Fruit fly (Drosophila melanogaster) whole organism, embryonic: ENCODE data around the gene CG43078.

Experiments used
- Abd-B ChIP-seq: fragments of 200-800 bp; sonication (Bioruptor generic); optimal IDR thresholded peaks from 2 replicates; lab custom pipeline; 2018; ENCODE audit warnings: missing biosample characterization, mild to moderate bottlenecking, missing genetic modification characterization, moderate library complexity
- Ada2b ChIP-seq: fragments of 200-800 bp; sonication (Bioruptor generic); IDR thresholded peaks from 2 replicates; pipeline ENCODE4 v1.3.6; 2022; ENCODE audit warnings: missing biosample characterization, missing genetic modification characterization
- Adf1 ChIP-seq: fragments of 200-800 bp; sonication (Bioruptor generic); IDR thresholded peaks from 2 replicates; pipeline ENCODE4 v1.3.6; 2022; ENCODE audit warnings: missing biosample characterization, missing genetic modification characterization
- Atf6 ChIP-seq: fragments of 200-800 bp; sonication (Bioruptor generic); IDR thresholded peaks from 2 replicates; pipeline ENCODE4 v1.3.6; 2022; ENCODE audit warnings: missing biosample characterization, missing genetic modification characterization
- Blimp-1 ChIP-seq: fragments of 200-800 bp; sonication (Bioruptor generic); optimal IDR thresholded peaks from 3 replicates; lab custom pipeline; 2018; ENCODE audit warnings: missing biosample characterization, missing genetic modification characterization, mild to moderate bottlenecking, moderate library complexity, missing genetic modification reagents
- CG10147 ChIP-seq: fragments of 200-800 bp; sonication (Bioruptor generic); optimal IDR thresholded peaks from 2 replicates; lab custom pipeline; 2019; ENCODE audit warnings: missing biosample characterization, mild to moderate bottlenecking, missing genetic modification characterization, moderate library complexity
- CG11093 ChIP-seq: fragments of 200-800 bp; sonication (Bioruptor generic); IDR thresholded peaks from 3 replicates; pipeline ENCODE4 v1.3.6; 2022; ENCODE audit warnings: missing biosample characterization, missing genetic modification characterization
- CG11560 ChIP-seq: fragments of 200-800 bp; sonication (Bioruptor generic); IDR thresholded peaks from 3 replicates; pipeline ENCODE4 v1.3.6; 2022; ENCODE audit warnings: missing biosample characterization, missing genetic modification characterization
- CG11696 ChIP-seq: fragments of 200-800 bp; sonication (Bioruptor generic); IDR thresholded peaks from 2 replicates; pipeline ENCODE4 v1.3.6; 2022; ENCODE audit warnings: missing biosample characterization, missing genetic modification characterization
- CG11723 ChIP-seq: fragments of 200-800 bp; sonication (Bioruptor generic); optimal IDR thresholded peaks from 2 replicates; lab custom pipeline; 2017; ENCODE audit warnings: missing biosample characterization, mild to moderate bottlenecking, missing genetic modification characterization
- CG12391 ChIP-seq: fragments of 200-800 bp; sonication (Bioruptor generic); optimal IDR thresholded peaks from 3 replicates; lab custom pipeline; 2018; ENCODE audit warnings: missing biosample characterization, mild to moderate bottlenecking, missing genetic modification characterization, moderate library complexity
- CG12744 ChIP-seq: fragments of 200-800 bp; sonication (Bioruptor generic); optimal IDR thresholded peaks from 2 replicates; lab custom pipeline; 2016; ENCODE audit warnings: missing biosample characterization, missing genetic modification characterization
- CG1602 ChIP-seq: fragments of 200-800 bp; sonication (Bioruptor generic); optimal IDR thresholded peaks from 3 replicates; lab custom pipeline; 2016; ENCODE audit warnings: missing biosample characterization, missing genetic modification characterization
- CG17186 ChIP-seq: fragments of 200-800 bp; sonication (Bioruptor generic); optimal IDR thresholded peaks from 3 replicates; lab custom pipeline; 2017; ENCODE audit warnings: missing biosample characterization, missing genetic modification reagents, missing genetic modification characterization
- CG17361 ChIP-seq: fragments of 200-800 bp; sonication (Bioruptor generic); IDR thresholded peaks from 3 replicates; pipeline ENCODE4 v1.3.6; 2022; ENCODE audit warnings: missing biosample characterization, missing genetic modification characterization
- CG17568 ChIP-seq: fragments of 200-800 bp; sonication (Bioruptor generic); optimal IDR thresholded peaks from 2 replicates; lab custom pipeline; 2018; ENCODE audit warnings: missing biosample characterization, mild to moderate bottlenecking, missing genetic modification characterization, moderate library complexity
- CG18599 ChIP-seq: fragments of 200-800 bp; sonication (Bioruptor generic); optimal IDR thresholded peaks from 3 replicates; lab custom pipeline; 2017; ENCODE audit warnings: missing biosample characterization, missing genetic modification characterization, mild to moderate bottlenecking, moderate library complexity, missing genetic modification reagents
- CG18619 ChIP-seq: fragments of 200-800 bp; sonication (Bioruptor generic); optimal IDR thresholded peaks from 3 replicates; lab custom pipeline; 2017; ENCODE audit warnings: missing biosample characterization, mild to moderate bottlenecking, missing genetic modification characterization
- CG2712 ChIP-seq: fragments of 200-800 bp; optimal IDR thresholded peaks from 3 replicates; lab custom pipeline; 2019; ENCODE audit warnings: missing biosample characterization, mild to moderate bottlenecking, missing genetic modification characterization, moderate library complexity
- CG42726 ChIP-seq: fragments of 200-800 bp; sonication (Bioruptor generic); IDR thresholded peaks from 2 replicates; pipeline ENCODE4 v1.3.6; 2022; ENCODE audit warnings: missing biosample characterization, missing genetic modification characterization; ENCODE audit not compliant: partially characterized antibody
- CG6175 ChIP-seq: fragments of 200-800 bp; sonication (Bioruptor generic); IDR thresholded peaks from 3 replicates; pipeline ENCODE4 v1.3.6; 2022; ENCODE audit warnings: missing biosample characterization, missing genetic modification characterization
- CG6272 ChIP-seq: fragments of 200-800 bp; sonication (Bioruptor generic); IDR thresholded peaks from 2 replicates; pipeline ENCODE4 v1.3.6; 2022; ENCODE audit warnings: missing biosample characterization, missing genetic modification characterization
- CG6654 ChIP-seq: fragments of 200-800 bp; sonication (Bioruptor generic); optimal IDR thresholded peaks from 2 replicates; lab custom pipeline; 2017; ENCODE audit warnings: missing biosample characterization, mild to moderate bottlenecking, missing genetic modification characterization
- CG6765 ChIP-seq: fragments of 200-800 bp; sonication (Bioruptor generic); optimal IDR thresholded peaks from 3 replicates; lab custom pipeline; 2017; ENCODE audit warnings: missing biosample characterization, mild to moderate bottlenecking, missing genetic modification characterization
- CG6854 ChIP-seq: fragments of 200-800 bp; sonication (Bioruptor generic); optimal IDR thresholded peaks from 3 replicates; lab custom pipeline; 2017; ENCODE audit warnings: missing biosample characterization, mild to moderate bottlenecking, missing genetic modification characterization
- CG8388 ChIP-seq: fragments of 200-800 bp; sonication (Bioruptor generic); optimal IDR thresholded peaks from 2 replicates; lab custom pipeline; 2019; ENCODE audit warnings: missing biosample characterization, mild to moderate bottlenecking, missing genetic modification characterization, moderate library complexity
- CG8944 ChIP-seq: fragments of 200-800 bp; sonication (Bioruptor generic); optimal IDR thresholded peaks from 3 replicates; lab custom pipeline; 2016; ENCODE audit warnings: missing biosample characterization, missing genetic modification characterization
- CG9817 ChIP-seq: fragments of 200-800 bp; sonication (Bioruptor generic); optimal IDR thresholded peaks from 2 replicates; lab custom pipeline; 2018; ENCODE audit warnings: missing biosample characterization, mild to moderate bottlenecking, missing genetic modification characterization, moderate library complexity
- Dp ChIP-seq: fragments of 200-800 bp; sonication (Bioruptor generic); optimal IDR thresholded peaks from 2 replicates; lab custom pipeline; 2018; ENCODE audit warnings: missing biosample characterization, mild to moderate bottlenecking, missing genetic modification characterization, moderate library complexity
- Hand ChIP-seq: fragments of 200-800 bp; sonication (Bioruptor generic); optimal IDR thresholded peaks from 2 replicates; lab custom pipeline; 2017; ENCODE audit warnings: mild to moderate bottlenecking, missing biosample characterization, missing genetic modification reagents, missing genetic modification characterization
- Lim3 ChIP-seq: fragments of 200-800 bp; sonication (Bioruptor generic); IDR thresholded peaks from 2 replicates; pipeline ENCODE4 v1.3.6; 2022; ENCODE audit warnings: missing biosample characterization, missing genetic modification characterization
- Optix ChIP-seq: fragments of 200-800 bp; sonication (Bioruptor generic); IDR thresholded peaks from 3 replicates; pipeline ENCODE4 v1.3.6; 2022; ENCODE audit warnings: missing biosample characterization, missing genetic modification characterization
- Ravus ChIP-seq: fragments of 200-800 bp; sonication (Bioruptor generic); IDR thresholded peaks from 2 replicates; pipeline ENCODE4 v1.3.6; 2022; ENCODE audit warnings: missing biosample characterization, missing genetic modification characterization
- Sox102F ChIP-seq: fragments of 200-800 bp; sonication (Bioruptor generic); optimal IDR thresholded peaks from 2 replicates; lab custom pipeline; 2018; ENCODE audit warnings: missing biosample characterization, mild to moderate bottlenecking, missing genetic modification characterization, moderate library complexity
- Stat92E ChIP-seq, 3 experiments: fragments of >200 bp in 2 of 3; fragments of 200-800 bp in 1 of 3; sonication (Bioruptor generic) in 1 of 3; optimal IDR thresholded peaks; 2 replicates each; lab custom pipeline; 2017 to 2019; ENCODE audit warnings: missing biosample characterization in 3 of 3, missing genetic modification characterization in 3 of 3, mild to moderate bottlenecking in 1 of 3, moderate library complexity in 1 of 3
- ab ChIP-seq: fragments of 200-800 bp; sonication (Bioruptor generic); optimal IDR thresholded peaks from 2 replicates; lab custom pipeline; 2016; ENCODE audit warnings: missing biosample characterization, missing genetic modification characterization
- ci ChIP-seq: fragments of 200-800 bp; sonication (Bioruptor generic); IDR thresholded peaks from 3 replicates; pipeline ENCODE4 v1.3.6; 2022; ENCODE audit warnings: missing biosample characterization, missing genetic modification characterization
- dmrt11E ChIP-seq: fragments of 200-800 bp; sonication (Bioruptor generic); optimal IDR thresholded peaks from 3 replicates; lab custom pipeline; 2018; ENCODE audit warnings: missing biosample characterization, mild to moderate bottlenecking, missing genetic modification characterization, moderate library complexity
- jumu ChIP-seq: fragments of 200-800 bp; sonication (Bioruptor generic); optimal IDR thresholded peaks from 3 replicates; lab custom pipeline; 2016; ENCODE audit warnings: missing biosample characterization, missing genetic modification characterization
- pb ChIP-seq: fragments of 200-800 bp; sonication (Bioruptor generic); optimal IDR thresholded peaks from 3 replicates; lab custom pipeline; 2016; ENCODE audit warnings: missing biosample characterization, missing genetic modification characterization
- ranshi ChIP-seq: fragments of 200-800 bp; sonication (Bioruptor generic); IDR thresholded peaks from 2 replicates; pipeline ENCODE4 v1.3.6; 2022; ENCODE audit warnings: missing biosample characterization, missing genetic modification characterization
- sim ChIP-seq: fragments of 200-800 bp; sonication (Bioruptor generic); IDR thresholded peaks from 2 replicates; pipeline ENCODE4 v1.3.6; 2022; ENCODE audit warnings: missing biosample characterization, missing genetic modification characterization
- sna ChIP-seq: fragments of 200-800 bp; sonication (Bioruptor generic); IDR thresholded peaks from 2 replicates; pipeline ENCODE4 v1.3.6; 2022; ENCODE audit warnings: missing biosample characterization, missing genetic modification characterization; ENCODE audit not compliant: partially characterized antibody
- so ChIP-seq: fragments of 200-800 bp; sonication (Bioruptor generic); IDR thresholded peaks from 3 replicates; pipeline ENCODE4 v1.3.6; 2022; ENCODE audit warnings: missing biosample characterization, missing genetic modification characterization
- sqz ChIP-seq: fragments of 200-800 bp; sonication (Bioruptor generic); optimal IDR thresholded peaks from 3 replicates; lab custom pipeline; 2018; ENCODE audit warnings: missing biosample characterization, mild to moderate bottlenecking, missing genetic modification characterization
- sr ChIP-seq: fragments of 200-800 bp; sonication (Bioruptor generic); IDR thresholded peaks from 3 replicates; pipeline ENCODE4 v1.3.6; 2022; ENCODE audit warnings: missing biosample characterization, missing genetic modification characterization
- tgo ChIP-seq: fragments of 200-800 bp; sonication (Bioruptor generic); IDR thresholded peaks from 3 replicates; pipeline ENCODE4 v1.3.6; 2022; ENCODE audit warnings: missing biosample characterization, missing genetic modification characterization
- unc-4 ChIP-seq: fragments of 200-800 bp; sonication (Bioruptor generic); IDR thresholded peaks from 2 replicates; pipeline ENCODE4 v1.3.6; 2022; ENCODE audit warnings: missing biosample characterization, missing genetic modification characterization; ENCODE audit not compliant: partially characterized antibody
- yki ChIP-seq: fragments of >200 bp; optimal IDR thresholded peaks from 3 replicates; lab custom pipeline; 2018

Gene CG43078

DNA sequence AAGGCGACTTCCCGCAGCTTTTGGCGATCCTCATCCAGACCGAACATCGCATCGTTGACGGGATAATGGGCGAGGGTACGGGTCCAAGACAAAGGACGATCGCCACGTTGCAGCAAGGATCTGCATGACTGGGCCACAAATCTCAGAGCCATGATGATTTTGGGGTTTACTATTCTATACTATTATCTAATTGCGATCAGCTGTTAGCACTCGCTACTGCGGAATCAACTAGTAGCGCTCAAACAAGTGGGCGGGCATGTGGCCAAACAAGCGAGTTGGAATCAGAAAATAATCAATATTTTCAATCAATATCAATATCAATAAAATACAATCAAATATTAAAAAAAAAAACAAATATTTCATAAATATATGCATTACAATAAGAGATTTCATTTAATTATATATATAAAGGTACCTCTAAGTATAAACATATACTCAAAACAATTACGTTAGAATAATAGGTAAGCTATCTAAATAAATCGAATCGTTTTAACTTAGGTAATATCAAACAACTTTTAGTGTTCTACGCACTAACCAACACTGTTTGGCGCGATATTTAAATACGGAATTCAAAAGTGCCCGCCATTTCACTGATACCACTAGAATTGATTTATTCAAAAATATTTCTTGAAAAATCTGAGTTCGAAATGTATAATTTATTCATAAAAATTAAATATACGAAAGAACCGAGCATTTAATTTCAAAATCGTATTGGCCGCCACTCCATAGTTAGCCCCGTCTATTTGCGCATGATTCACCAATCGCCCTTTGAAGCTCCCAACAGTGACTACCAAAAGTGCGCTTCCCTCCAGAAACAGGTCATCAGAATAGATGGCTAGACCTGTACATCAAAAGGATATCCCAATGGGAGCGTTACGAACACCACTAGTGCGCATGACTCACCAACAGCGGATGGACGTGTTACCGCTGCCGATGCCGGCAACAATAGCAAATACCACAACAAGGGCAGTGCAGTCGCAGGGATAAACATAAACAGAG is at the start of gene CG43078, which contains the start of gene CG6638 (continued):
- TF ChIP-seq CG2712 (tag; lab: Kevin White, UChicago) (peak; percentile 6), CG11723 (GFP tag; lab: Kevin White, UChicago) (no peak), CG8944 (GFP tag; lab: Kevin White, UChicago) (no peak), so (GFP tag; lab: Robert Waterston, UW) (no peak), CG6272 (GFP tag; lab: Robert Waterston, UW) (no peak), CG6654 (no peak), ab (no peak), Stat92E (GFP tag; optimal IDR thresholded peaks at IDR 0.05; lab: Kevin White, UChicago) (no peak), Adf1 (no peak; the same call in 1 of the 2 replicates), unc-4 (no peak), CG9817 (tag; lab: Kevin White, UChicago) (no peak), Sox102F (GFP tag; lab: Kevin White, UChicago) (no peak), CG8388 (GFP tag; lab: Kevin White, UChicago) (peak; percentile 89), CG42726 (peak; percentile 17; the same call in 1 of the 2 replicates), dmrt11E (tag; lab: Kevin White, UChicago) (no peak), pb (GFP tag; lab: Kevin White, UChicago) (no peak), CG12744 (no peak), tgo (GFP tag; lab: Robert Waterston, UW) (no peak), yki (lab: Kevin White, UChicago) (no peak), CG17361 (no peak), Abd-B (GFP tag; lab: Kevin White, UChicago) (no peak), Blimp-1 (GFP tag; lab: Kevin White, UChicago) (no peak), CG18619 (GFP tag; lab: Kevin White, UChicago) (no peak), Optix (no peak), CG1602 (GFP tag; lab: Kevin White, UChicago) (no peak), CG6854 (no peak), ranshi (GFP tag; lab: Robert Waterston, UW) (no peak), jumu (GFP tag; lab: Kevin White, UChicago) (no peak), Dp (peak; percentile 88), Ravus (GFP tag; lab: Robert Waterston, UW) (no peak), CG6765 (no peak), CG17186 (GFP tag; lab: Kevin White, UChicago) (no peak), CG11696 (no peak), sr (peak; percentile 57; the same call in 2 of the 3 replicates), CG18599 (GFP tag; lab: Kevin White, UChicago) (no peak), sqz (GFP tag; lab: Kevin White, UChicago) (no peak), ci (GFP tag; lab: Robert Waterston, UW) (no peak), CG10147 (GFP tag; lab: Kevin White, UChicago) (no peak), sna (GFP tag; lab: Robert Waterston, UW) (no peak), Hand (GFP tag; lab: Kevin White, UChicago) (no peak), CG11093 (GFP tag; lab: Robert Waterston, UW) (no peak), Ada2b (GFP tag; lab: Robert Waterston, UW) (no peak), CG12391 (peak; percentile 48), CG11560 (tag; lab: Robert Waterston, UW) (no peak), Lim3 (no peak), CG17568 (no peak), sim (GFP tag; lab: Robert Waterston, UW) (no peak), Atf6 (GFP tag; lab: Robert Waterston, UW) (no peak), CG6175 (GFP tag; lab: Robert Waterston, UW) (no peak)
